In genomic region chr3R:17231579-17231978, dm6 we compare ENCODE assay signal across 2 fruit fly cellular contexts.
TF ChIP-seq lines count a peak whose summit lies in the region.

No protein-coding gene starts in this region.

TF ChIP-seq in whole organism, embryonic, 481 proteins besides CTCF, POLR2A, EP300 and RAD21 (continued from another document and continues in another):
- TF ChIP-seq ranshi (GFP tag; IDR thresholded peaks at IDR 0.05; lab: Robert Waterston, UW) (peak; percentile 28; the same call in 1 of the 2 replicates), jigr1 (GFP tag; IDR thresholded peaks at IDR 0.05; lab: Robert Waterston, UW) (0 out of 3 replicates have a peak, but pooled peaks have one; percentile 50), Blimp-1 (GFP tag; optimal IDR thresholded peaks at IDR 0.05; lab: Kevin White, UChicago) (no peak), chm (GFP tag; IDR thresholded peaks at IDR 0.05; lab: Robert Waterston, UW) (peak; percentile 14; the same call in 1 of the 2 replicates), bigmax (GFP tag; optimal IDR thresholded peaks at IDR 0.05; lab: Kevin White, UChicago) (no peak), CG8089 (GFP tag; optimal IDR thresholded peaks at IDR 0.05; lab: Kevin White, UChicago) (no peak), Ssrp (tag; optimal IDR thresholded peaks at IDR 0.05; lab: Kevin White, UChicago) (peak; percentile 48), slou (GFP tag; optimal IDR thresholded peaks at IDR 0.05; lab: Kevin White, UChicago) (no peak), tio (GFP tag; optimal IDR thresholded peaks at IDR 0.05; lab: Kevin White, UChicago) (peak; percentile 50), gro (GFP tag; optimal IDR thresholded peaks at IDR 0.05; lab: Kevin White, UChicago) (no peak), CG14441 (GFP tag; IDR thresholded peaks at IDR 0.05; lab: Robert Waterston, UW) (peak; percentile 52), abd-A (tag; optimal IDR thresholded peaks at IDR 0.05; lab: Kevin White, UChicago) (no peak), nerfin-1 (tag; optimal IDR thresholded peaks at IDR 0.05; lab: Kevin White, UChicago) (no peak), cas (GFP tag; IDR thresholded peaks at IDR 0.05; lab: Robert Waterston, UW) (no peak), danr (GFP tag; IDR thresholded peaks at IDR 0.05; lab: Robert Waterston, UW) (no peak), H15 (GFP tag; IDR thresholded peaks at IDR 0.05; lab: Robert Waterston, UW) (peak; percentile 20; the same call in 1 of the 3 replicates), CG15479 (GFP tag; optimal IDR thresholded peaks at IDR 0.05; lab: Kevin White, UChicago) (no peak), unpg (GFP tag; optimal IDR thresholded peaks at IDR 0.05; lab: Kevin White, UChicago) (no peak), stc (GFP tag; IDR thresholded peaks at IDR 0.05; lab: Robert Waterston, UW) (no peak), Optix (GFP tag; IDR thresholded peaks at IDR 0.05; lab: Robert Waterston, UW) (peak; percentile 50; the same call in 2 of the 3 replicates), D (optimal IDR thresholded peaks at IDR 0.05; lab: Kevin White, UChicago) (no peak), D (GFP tag; optimal IDR thresholded peaks at IDR 0.05; lab: Kevin White, UChicago) (peak; percentile 19), lab (GFP tag; optimal IDR thresholded peaks at IDR 0.05; lab: Kevin White, UChicago) (no peak), CG14667 (GFP tag; IDR thresholded peaks at IDR 0.05; lab: Robert Waterston, UW) (no peak), HLH4C (GFP tag; IDR thresholded peaks at IDR 0.05; lab: Robert Waterston, UW; ENCODE audit: partially characterized antibody) (no peak), CG4617 (GFP tag; optimal IDR thresholded peaks at IDR 0.05; lab: Kevin White, UChicago; ENCODE audit: borderline replicate concordance) (no peak), CG1024 (GFP tag; IDR thresholded peaks at IDR 0.05; lab: Robert Waterston, UW) (no peak), gcm (GFP tag; optimal IDR thresholded peaks at IDR 0.05; lab: Kevin White, UChicago) (no peak), CG15696 (tag; optimal IDR thresholded peaks at IDR 0.05; lab: Kevin White, UChicago) (no peak), CG42726 (GFP tag; IDR thresholded peaks at IDR 0.05; lab: Robert Waterston, UW; ENCODE audit: partially characterized antibody) (0 out of 2 replicates have a peak, but pooled peaks have one; percentile 27), Hmr (GFP tag; optimal IDR thresholded peaks at IDR 0.05; lab: Kevin White, UChicago) (no peak), vfl (GFP tag; optimal IDR thresholded peaks at IDR 0.05; lab: Kevin White, UChicago) (no peak), cad (GFP tag; optimal IDR thresholded peaks at IDR 0.05; lab: Kevin White, UChicago) (no peak), klu (GFP tag; IDR thresholded peaks at IDR 0.05; lab: Robert Waterston, UW) (no peak), Abd-B (GFP tag; optimal IDR thresholded peaks at IDR 0.05; lab: Kevin White, UChicago) (peak; percentile 86), Oli (tag; optimal IDR thresholded peaks at IDR 0.05; lab: Kevin White, UChicago) (peak; percentile 36), CG12104 (GFP tag; optimal IDR thresholded peaks at IDR 0.05; lab: Kevin White, UChicago) (no peak), sd (tag; optimal IDR thresholded peaks at IDR 0.05; lab: Kevin White, UChicago) (no peak), shn (GFP tag; optimal IDR thresholded peaks at IDR 0.05; lab: Kevin White, UChicago) (no peak), mld (GFP tag; IDR thresholded peaks at IDR 0.05; lab: Robert Waterston, UW; ENCODE audit: partially characterized antibody) (no peak), CG9609 (GFP tag; optimal IDR thresholded peaks at IDR 0.05; lab: Kevin White, UChicago) (no peak), pb (GFP tag; optimal IDR thresholded peaks at IDR 0.05; lab: Kevin White, UChicago) (no peak), CG12236 (GFP tag; optimal IDR thresholded peaks at IDR 0.05; lab: Kevin White, UChicago) (no peak), jumu (GFP tag; optimal IDR thresholded peaks at IDR 0.05; lab: Kevin White, UChicago) (no peak), CG3407 (GFP tag; optimal IDR thresholded peaks at IDR 0.05; lab: Kevin White, UChicago) (no peak), ara (GFP tag; IDR thresholded peaks at IDR 0.05; lab: Robert Waterston, UW) (no peak), zfh1 (GFP tag; IDR thresholded peaks at IDR 0.05; lab: Robert Waterston, UW) (peak; percentile 57; the same call in 2 of the 3 replicates), Six4 (GFP tag; optimal IDR thresholded peaks at IDR 0.05; lab: Kevin White, UChicago) (no peak), HLH3B (GFP tag; IDR thresholded peaks at IDR 0.05; lab: Robert Waterston, UW) (no peak), CG12769 (tag; optimal IDR thresholded peaks at IDR 0.05; lab: Kevin White, UChicago) (no peak), Sry-δ (GFP tag; optimal IDR thresholded peaks at IDR 0.05; lab: Kevin White, UChicago) (peak; percentile 15), salm (tag; optimal IDR thresholded peaks at IDR 0.05; lab: Kevin White, UChicago) (no peak), sima (GFP tag; optimal IDR thresholded peaks at IDR 0.05; lab: Kevin White, UChicago) (no peak), Adf1 (GFP tag; IDR thresholded peaks at IDR 0.05; lab: Robert Waterston, UW) (no peak), tll (GFP tag; optimal IDR thresholded peaks at IDR 0.05; lab: Kevin White, UChicago) (no peak), ase (GFP tag; IDR thresholded peaks at IDR 0.05; lab: Robert Waterston, UW) (0 out of 3 replicates have a peak, but pooled peaks have one; percentile 43), CG17361 (GFP tag; IDR thresholded peaks at IDR 0.05; lab: Robert Waterston, UW) (no peak; the same call in 2 of the 3 replicates), ewg (GFP tag; optimal IDR thresholded peaks at IDR 0.05; lab: Kevin White, UChicago) (peak; percentile 30), CG1233 (GFP tag; optimal IDR thresholded peaks at IDR 0.05; lab: Kevin White, UChicago) (no peak), Atf3 (GFP tag; optimal IDR thresholded peaks at IDR 0.05; lab: Kevin White, UChicago) (no peak), Hmx (GFP tag; optimal IDR thresholded peaks at IDR 0.05; lab: Kevin White, UChicago) (no peak), unc-4 (GFP tag; IDR thresholded peaks at IDR 0.05; lab: Robert Waterston, UW; ENCODE audit: partially characterized antibody) (no peak), CG16813 (GFP tag; IDR thresholded peaks at IDR 0.05; lab: Robert Waterston, UW; ENCODE audit: partially characterized antibody) (no peak), Sin3A (optimal IDR thresholded peaks at IDR 0.05; lab: Kevin White, UChicago) (no peak), stwl (tag; optimal IDR thresholded peaks at IDR 0.05; lab: Kevin White, UChicago) (peak; percentile 93), hkb (optimal IDR thresholded peaks at IDR 0.05; lab: Kevin White, UChicago) (peak; percentile 1), hkb (GFP tag; IDR thresholded peaks at IDR 0.05; lab: Robert Waterston, UW) (no peak)

TF ChIP-seq in whole organism, prepupa, 60 proteins besides CTCF, POLR2A, EP300 and RAD21 (continued from another document):
- TF ChIP-seq Gug (GFP tag; IDR thresholded peaks at IDR 0.05; lab: Robert Waterston, UW), result no peak
- no peak for TF ChIP-seq CG34406 (GFP tag; optimal IDR thresholded peaks at IDR 0.05; lab: Kevin White, UChicago)
- peak; percentile 27 for TF ChIP-seq lz (GFP tag; optimal IDR thresholded peaks at IDR 0.05; lab: Kevin White, UChicago)
- no peak for TF ChIP-seq CG11762 (GFP tag; optimal IDR thresholded peaks at IDR 0.05; lab: Kevin White, UChicago; ENCODE audit: insufficient read depth)
- TF ChIP-seq CG6792 (GFP tag; optimal IDR thresholded peaks at IDR 0.05; lab: Kevin White, UChicago), result peak; percentile 2
- peak; percentile 6 for TF ChIP-seq Sox14 (GFP tag; optimal IDR thresholded peaks at IDR 0.05; lab: Kevin White, UChicago)
- peak; percentile 64 for TF ChIP-seq Hr39 (GFP tag; optimal IDR thresholded peaks at IDR 0.05; lab: Kevin White, UChicago)
- no peak for TF ChIP-seq CG8119 (GFP tag; IDR thresholded peaks at IDR 0.05; lab: Robert Waterston, UW)
- peak; percentile 29 for TF ChIP-seq Met (GFP tag; optimal IDR thresholded peaks at IDR 0.05; lab: Kevin White, UChicago)
- TF ChIP-seq Sox102F (GFP tag; optimal IDR thresholded peaks at IDR 0.05; lab: Kevin White, UChicago), result no peak
- TF ChIP-seq CG11902 (GFP tag; optimal IDR thresholded peaks at IDR 0.05; lab: Kevin White, UChicago), result no peak
- TF ChIP-seq Sox15 (GFP tag; optimal IDR thresholded peaks at IDR 0.05; lab: Kevin White, UChicago), result peak; percentile 13
- no peak for TF ChIP-seq CG4318 (GFP tag; optimal IDR thresholded peaks at IDR 0.05; lab: Kevin White, UChicago)
- no peak for TF ChIP-seq CG6808 (GFP tag; optimal IDR thresholded peaks at IDR 0.05; lab: Kevin White, UChicago)
- TF ChIP-seq salr (GFP tag; optimal IDR thresholded peaks at IDR 0.05; lab: Kevin White, UChicago), result no peak
- TF ChIP-seq esn (GFP tag; optimal IDR thresholded peaks at IDR 0.05; lab: Kevin White, UChicago), result no peak
- TF ChIP-seq fd85E (GFP tag; optimal IDR thresholded peaks at IDR 0.05; lab: Kevin White, UChicago), result no peak
- no peak for TF ChIP-seq fkh (GFP tag; optimal IDR thresholded peaks at IDR 0.05; lab: Kevin White, UChicago)
- TF ChIP-seq Eip75B (GFP tag; optimal IDR thresholded peaks at IDR 0.05; lab: Kevin White, UChicago), result no peak
- TF ChIP-seq svp (GFP tag; lab: Kevin White, UChicago), result peak; percentile 64
- peak; percentile 50 for TF ChIP-seq Hr4 (GFP tag; optimal IDR thresholded peaks at IDR 0.05; lab: Kevin White, UChicago)
- no peak for TF ChIP-seq Lpt (GFP tag; optimal IDR thresholded peaks at IDR 0.05; lab: Kevin White, UChicago)
- no peak for TF ChIP-seq ss (GFP tag; optimal IDR thresholded peaks at IDR 0.05; lab: Kevin White, UChicago)
- peak; percentile 56 for TF ChIP-seq OdsH (GFP tag; optimal IDR thresholded peaks at IDR 0.05; lab: Kevin White, UChicago)
- TF ChIP-seq CG3919 (GFP tag; optimal IDR thresholded peaks at IDR 0.05; lab: Kevin White, UChicago), result peak; percentile 44
- no peak for TF ChIP-seq CG3032 (tag; optimal IDR thresholded peaks at IDR 0.05; lab: Kevin White, UChicago)
- TF ChIP-seq CG10631 (GFP tag; optimal IDR thresholded peaks at IDR 0.05; lab: Kevin White, UChicago), result peak; percentile 18
- no peak for TF ChIP-seq CG6276 (GFP tag; optimal IDR thresholded peaks at IDR 0.05; lab: Kevin White, UChicago)
- no peak for TF ChIP-seq Hr38 (GFP tag; optimal IDR thresholded peaks at IDR 0.05; lab: Kevin White, UChicago)
- no peak for TF ChIP-seq CG11294 (GFP tag; IDR thresholded peaks at IDR 0.05; lab: Robert Waterston, UW)
- peak; percentile 17 for TF ChIP-seq Smox (GFP tag; optimal IDR thresholded peaks at IDR 0.05; lab: Kevin White, UChicago)
- TF ChIP-seq CG8632 (GFP tag; optimal IDR thresholded peaks at IDR 0.05; lab: Kevin White, UChicago), result peak; percentile 17
- TF ChIP-seq CG15336 (GFP tag; IDR thresholded peaks at IDR 0.05; lab: Robert Waterston, UW), result no peak
- TF ChIP-seq eg (GFP tag; IDR thresholded peaks at IDR 0.05; lab: Robert Waterston, UW), result peak; percentile 42; the same call in 1 of the 3 replicates
- no peak for TF ChIP-seq CG16779 (tag; optimal IDR thresholded peaks at IDR 0.05; lab: Kevin White, UChicago)
- peak; percentile 37 for TF ChIP-seq Ets21C (GFP tag; optimal IDR thresholded peaks at IDR 0.05; lab: Kevin White, UChicago)
